Worm (Caenorhabditis elegans): ENCODE results near the gene npp-24.

- TF ChIP-seq lag-1 (GFP tag; IDR thresholded peaks at IDR 0.05) (no peak), K11D2.4 (GFP tag; IDR thresholded peaks at IDR 0.05) (no peak), somi-1 (GFP tag; optimal IDR thresholded peaks at IDR 0.05) (no peak), rcor-1 (GFP tag; IDR thresholded peaks at IDR 0.05) (no peak)
These were observed 41.8 kb downstream of the npp-24 start, which contains the start of gene acdh-2 for ce11 chrII:5547442-5547894.
